Worm (Caenorhabditis elegans) whole organism, L1 larva: Measurements from ENCODE around the gene B0496.6.

Experiments
- C34B4.2 ChIP-seq: sonication (generic microtip); optimal IDR thresholded peaks from 2 replicates; lab custom pipeline; 2017; ENCODE audit warnings: mild to moderate bottlenecking, missing genetic modification characterization, missing compliant biosample characterization
- F16B12.6 ChIP-seq: fragments of 150-350 bp; optimal IDR thresholded peaks from 2 replicates; lab custom pipeline; 2014; ENCODE audit warnings: missing biosample characterization, missing genetic modification characterization
- Y116A8C.19 ChIP-seq: sonication (generic microtip); optimal IDR thresholded peaks from 2 replicates; lab custom pipeline; 2016; ENCODE audit warnings: missing compliant biosample characterization, missing genetic modification characterization, borderline replicate concordance
- alr-1 ChIP-seq: fragments of 200-800 bp; sonication (Bioruptor generic); optimal IDR thresholded peaks from 2 replicates; lab custom pipeline; 2018; ENCODE audit warnings: borderline replicate concordance, mild to moderate bottlenecking, missing genetic modification characterization, missing compliant biosample characterization
- ama-1 ChIP-seq: fragments of 150-350 bp; optimal IDR thresholded peaks from 2 replicates; lab custom pipeline; 2014
- blmp-1 ChIP-seq: fragments of 150-350 bp; optimal IDR thresholded peaks from 2 replicates; lab custom pipeline; 2014; ENCODE audit warnings: missing biosample characterization, missing genetic modification characterization
- dsc-1 ChIP-seq: sonication (generic microtip); optimal IDR thresholded peaks from 2 replicates; lab custom pipeline; 2016; ENCODE audit warnings: mild to moderate bottlenecking, missing genetic modification characterization, missing compliant biosample characterization
- efl-3 ChIP-seq: fragments of 200-800 bp; sonication (Bioruptor generic); optimal IDR thresholded peaks from 2 replicates; lab custom pipeline; 2018; ENCODE audit warnings: mild to moderate bottlenecking, missing genetic modification characterization, missing compliant biosample characterization
- elt-2 ChIP-seq: sonication (generic microtip); optimal IDR thresholded peaks from 2 replicates; lab custom pipeline; 2016; ENCODE audit warnings: missing genetic modification characterization, mild to moderate bottlenecking, inconsistent platforms, missing compliant biosample characterization, missing genetic modification reagents
- elt-3 ChIP-seq, 6 experiments: fragments of 150-350 bp in 1 of 6; sonication (generic microtip); optimal IDR thresholded peaks; 2 replicates each; lab custom pipeline; 2017 to 2018; ENCODE audit warnings: missing biosample characterization in 6 of 6, missing genetic modification characterization in 6 of 6, inconsistent platforms in 1 of 6
- ets-5 ChIP-seq: fragments of 200-800 bp; sonication (Bioruptor generic); IDR thresholded peaks from 2 replicates; pipeline ENCODE4 v1.3.6; 2022; ENCODE audit warnings: missing genetic modification characterization, missing compliant biosample characterization
- fkh-4 ChIP-seq: sonication (generic microtip); optimal IDR thresholded peaks from 2 replicates; lab custom pipeline; 2016; ENCODE audit warnings: missing compliant biosample characterization, missing genetic modification characterization, borderline replicate concordance
- fkh-8 ChIP-seq: sonication (generic microtip); optimal IDR thresholded peaks from 2 replicates; lab custom pipeline; 2016; ENCODE audit warnings: mild to moderate bottlenecking, missing genetic modification characterization, missing compliant biosample characterization
- irx-1 ChIP-seq: sonication (generic microtip); optimal IDR thresholded peaks from 2 replicates; lab custom pipeline; 2016; ENCODE audit warnings: missing genetic modification characterization, missing compliant biosample characterization
- isw-1 ChIP-seq: fragments of 200-800 bp; sonication (Bioruptor generic); IDR thresholded peaks from 2 replicates; pipeline ENCODE4 v1.3.6; 2022; ENCODE audit warnings: missing genetic modification characterization, missing compliant biosample characterization
- lin-13 ChIP-seq: fragments of 150-350 bp; optimal IDR thresholded peaks from 2 replicates; lab custom pipeline; 2014; ENCODE audit warnings: missing biosample characterization, missing genetic modification reagents, missing genetic modification characterization
- lin-14 ChIP-seq: fragments of 200-800 bp; sonication (Bioruptor generic); optimal IDR thresholded peaks from 2 replicates; lab custom pipeline; 2018; ENCODE audit warnings: mild to moderate bottlenecking, missing genetic modification characterization, moderate library complexity, missing compliant biosample characterization
- lin-15B ChIP-seq: fragments of 150-350 bp; sonication (generic microtip); optimal IDR thresholded peaks from 3 replicates; lab custom pipeline; 2014; ENCODE audit warnings: missing biosample characterization, missing genetic modification characterization
- lin-35 ChIP-seq, 2 experiments: fragments of 150-350 bp; optimal IDR thresholded peaks; 2 replicates each; lab custom pipeline; 2014; ENCODE audit warnings: missing biosample characterization in 2 of 2, missing genetic modification characterization in 2 of 2, missing genetic modification reagents in 2 of 2
- lin-39 ChIP-seq: fragments of 150-350 bp; optimal IDR thresholded peaks from 2 replicates; lab custom pipeline; 2014; ENCODE audit warnings: missing biosample characterization, missing genetic modification reagents, missing genetic modification characterization
- lir-3 ChIP-seq: sonication (generic microtip); optimal IDR thresholded peaks from 2 replicates; lab custom pipeline; 2016; ENCODE audit warnings: mild to moderate bottlenecking, missing genetic modification characterization, moderate library complexity, missing compliant biosample characterization; ENCODE audit not compliant: poor library complexity
- lsy-2 ChIP-seq, 2 experiments: fragments of 150-350 bp; optimal IDR thresholded peaks; 2 replicates each; lab custom pipeline; 2014; ENCODE audit warnings: missing biosample characterization in 2 of 2, missing genetic modification characterization in 2 of 2
- mep-1 ChIP-seq: fragments of 150-350 bp; optimal IDR thresholded peaks from 2 replicates; lab custom pipeline; 2014; ENCODE audit warnings: missing biosample characterization, missing genetic modification characterization
- nhr-11 ChIP-seq: fragments of 150-350 bp; optimal IDR thresholded peaks from 2 replicates; lab custom pipeline; 2014; ENCODE audit warnings: missing biosample characterization, missing genetic modification characterization
- nhr-19 ChIP-seq: fragments of 200-800 bp; sonication (Bioruptor generic); conservative IDR thresholded peaks from 2 replicates; pipeline ENCODE4 v1.3.6; 2022; ENCODE audit warnings: missing genetic modification characterization, missing compliant biosample characterization
- nhr-71 ChIP-seq: sonication (generic microtip); optimal IDR thresholded peaks from 2 replicates; lab custom pipeline; 2016; ENCODE audit warnings: mild to moderate bottlenecking, missing genetic modification characterization, moderate library complexity, missing compliant biosample characterization
- pqm-1 ChIP-seq: sonication (generic microtip); optimal IDR thresholded peaks from 3 replicates; lab custom pipeline; 2017; ENCODE audit warnings: missing biosample characterization, missing genetic modification characterization
- rnt-1 ChIP-seq: sonication (generic microtip); optimal IDR thresholded peaks from 2 replicates; lab custom pipeline; 2016; ENCODE audit warnings: mild to moderate bottlenecking, missing genetic modification characterization, moderate library complexity, missing compliant biosample characterization
- snu-23 ChIP-seq: sonication (generic microtip); optimal IDR thresholded peaks from 2 replicates; lab custom pipeline; 2016; ENCODE audit warnings: missing genetic modification characterization, missing compliant biosample characterization
- sox-4 ChIP-seq: sonication (generic microtip); optimal IDR thresholded peaks from 2 replicates; lab custom pipeline; 2016; ENCODE audit warnings: missing genetic modification characterization, missing compliant biosample characterization
- swsn-7 ChIP-seq: sonication (generic microtip); optimal IDR thresholded peaks from 2 replicates; lab custom pipeline; 2016; ENCODE audit warnings: missing genetic modification characterization, missing compliant biosample characterization
- tbx-2 ChIP-seq: sonication (generic microtip); optimal IDR thresholded peaks from 2 replicates; lab custom pipeline; 2016; ENCODE audit warnings: missing genetic modification characterization, missing compliant biosample characterization
- tlp-1 ChIP-seq: fragments of 150-350 bp; optimal IDR thresholded peaks from 2 replicates; lab custom pipeline; 2014; ENCODE audit warnings: missing biosample characterization, missing genetic modification characterization
- unc-130 ChIP-seq: fragments of 150-350 bp; optimal IDR thresholded peaks from 2 replicates; lab custom pipeline; 2017; ENCODE audit warnings: missing biosample characterization, missing genetic modification characterization, inconsistent platforms
- unc-30 ChIP-seq: sonication (generic microtip); optimal IDR thresholded peaks from 2 replicates; lab custom pipeline; 2017; ENCODE audit warnings: missing biosample characterization, missing genetic modification characterization
- unc-98 ChIP-seq: fragments of 200-800 bp; sonication (Bioruptor generic); IDR thresholded peaks from 2 replicates; pipeline ENCODE4 v1.3.6; 2022; ENCODE audit warnings: missing genetic modification characterization, missing compliant biosample characterization
- xbp-1 ChIP-seq: sonication (generic microtip); optimal IDR thresholded peaks from 2 replicates; lab custom pipeline; 2016; ENCODE audit warnings: missing genetic modification characterization, missing compliant biosample characterization
- zag-1 ChIP-seq: fragments of 150-350 bp; optimal IDR thresholded peaks from 2 replicates; lab custom pipeline; 2014; ENCODE audit warnings: missing biosample characterization, missing genetic modification characterization

Gene B0496.6

DNA sequence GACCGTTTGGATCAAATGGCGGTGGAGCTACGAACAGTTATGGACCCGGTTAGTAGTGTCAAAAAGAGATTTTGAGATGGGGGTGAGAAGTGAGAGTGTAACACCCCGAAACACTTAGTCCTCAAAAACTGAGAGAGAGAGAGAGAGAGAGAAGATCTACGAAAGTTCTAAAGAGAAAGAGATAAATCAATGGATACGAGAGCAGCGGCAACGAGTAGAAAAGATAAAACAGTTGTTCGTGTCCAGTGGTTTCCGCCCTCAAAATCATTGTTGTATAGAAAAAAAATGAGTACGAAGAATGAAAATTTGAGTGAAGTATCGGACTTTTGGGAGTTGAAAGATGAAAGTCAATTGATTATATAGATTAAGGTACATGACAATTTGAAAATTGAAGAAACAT is 10.1 kb downstream of the B0496.6 start:
- no peak for TF ChIP-seq unc-30 (tag; lab: Kevin White, UChicago)
- TF ChIP-seq ama-1 (lab: Kevin White, UChicago) = no peak
- peak; percentile 78 for TF ChIP-seq lin-14 (GFP tag; lab: Kevin White, UChicago)
- peak; percentile 44 for TF ChIP-seq lin-39 (tag; lab: Kevin White, UChicago)
- peak; percentile 82 for TF ChIP-seq rnt-1 (tag; lab: Kevin White, UChicago)
- TF ChIP-seq mep-1 (tag; lab: Kevin White, UChicago) = no peak
- peak; percentile 54 for TF ChIP-seq nhr-71 (tag; lab: Kevin White, UChicago)
- no peak for TF ChIP-seq xbp-1
- TF ChIP-seq fkh-8 (tag; lab: Kevin White, UChicago) = no peak
- TF ChIP-seq snu-23 (GFP tag; lab: Kevin White, UChicago) = no peak
- peak; percentile 37 for TF ChIP-seq unc-130
- no peak for TF ChIP-seq unc-98 (GFP tag; lab: Robert Waterston, UW)
- TF ChIP-seq ets-5 = no peak
- no peak for TF ChIP-seq lin-13 (GFP tag; lab: Kevin White, UChicago)
- peak in 1 of 2 experiments; percentile 39 for TF ChIP-seq lsy-2 (tag; optimal IDR thresholded peaks at IDR 0.05; lab: Kevin White, UChicago)
- TF ChIP-seq tbx-2 (tag; lab: Kevin White, UChicago) = no peak
- TF ChIP-seq pqm-1 = no peak
- peak; percentile 17; the same call in 1 of the 2 replicates for TF ChIP-seq nhr-19
- TF ChIP-seq irx-1 (tag; lab: Kevin White, UChicago) = no peak
- TF ChIP-seq alr-1 = no peak
- TF ChIP-seq, all 84 proteins: peak for 7

DNA sequence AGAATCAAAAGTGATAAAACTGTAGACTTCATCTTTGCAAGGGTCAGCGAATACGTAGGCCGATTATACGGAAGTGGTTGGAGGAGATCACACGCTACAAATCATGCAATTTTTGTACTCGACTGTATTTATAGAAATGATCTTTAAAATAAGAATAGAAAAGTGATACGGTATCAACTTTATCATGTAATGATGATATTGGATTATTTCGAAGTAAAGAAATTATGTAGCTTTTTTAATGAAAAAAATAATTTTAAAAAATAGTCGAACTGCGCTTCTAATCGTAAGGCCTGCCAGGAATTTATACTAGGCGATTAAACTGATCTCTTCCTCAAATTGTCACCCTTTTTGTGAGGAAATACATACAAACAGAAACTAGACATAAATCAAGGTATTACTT is 14.9 kb downstream of the B0496.6 start, which contains the start of gene B0496.11:
Gene B0496.11 (minus strand): TSS at position 101 of the 400 bp plus-strand sequence.
- TF ChIP-seq lin-14 (GFP tag; lab: Kevin White, UChicago) (no peak), sox-4 (tag; lab: Kevin White, UChicago) (no peak), Y116A8C.19 (no peak), efl-3 (GFP tag; lab: Kevin White, UChicago) (no peak), lin-13 (GFP tag; lab: Kevin White, UChicago) (no peak), dsc-1 (no peak), nhr-11 (tag; lab: Kevin White, UChicago) (no peak), tlp-1 (tag; lab: Kevin White, UChicago) (no peak), xbp-1 (no peak)

DNA sequence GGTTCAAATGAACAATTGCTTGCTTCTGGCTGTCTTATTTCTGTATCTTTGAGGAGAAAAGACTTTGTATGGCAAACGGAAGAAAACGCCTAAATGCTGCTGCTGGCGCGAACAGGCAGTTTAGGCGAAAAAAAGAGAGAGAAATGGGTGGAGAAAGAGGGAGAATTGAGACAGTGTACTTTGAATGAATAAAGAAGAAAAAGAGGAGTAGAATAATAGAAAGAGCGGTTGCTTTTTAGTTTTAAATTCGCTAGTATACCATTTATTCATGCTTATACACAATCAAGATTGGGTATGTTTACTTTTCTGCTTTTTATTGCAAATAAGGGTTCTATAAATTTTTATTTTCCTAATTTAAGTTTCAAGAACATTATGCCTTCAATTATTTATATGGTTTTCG is 20.5 kb downstream of the B0496.6 start:
- TF ChIP-seq fkh-4 (tag; lab: Kevin White, UChicago) (no peak), isw-1 (GFP tag; lab: Robert Waterston, UW) (no peak), blmp-1 (tag; lab: Kevin White, UChicago) (peak; percentile 8), swsn-7 (no peak), elt-2 (tag; lab: Kevin White, UChicago) (no peak), zag-1 (tag; lab: Kevin White, UChicago) (no peak)

DNA sequence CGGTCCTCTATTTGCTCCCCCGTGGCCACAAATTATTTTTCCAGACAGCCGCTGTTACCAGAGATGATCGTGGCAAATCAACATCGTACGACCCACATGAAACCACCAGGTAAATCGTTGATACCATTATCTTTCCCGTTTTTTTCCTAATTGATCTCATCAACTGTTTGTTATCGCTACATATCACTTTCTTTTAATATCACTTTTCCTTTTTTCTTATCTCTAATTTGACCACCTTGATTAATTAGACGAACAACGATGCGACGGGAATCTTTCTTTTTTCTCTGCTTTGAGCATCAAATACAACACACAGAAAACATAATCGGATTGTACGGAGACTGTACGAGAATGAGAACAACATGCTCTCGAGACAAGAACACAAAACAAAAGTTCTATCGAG is 21.3 kb downstream of the B0496.6 start:
- TF ChIP-seq blmp-1 (tag; lab: Kevin White, UChicago) = peak; percentile 97
- no peak for TF ChIP-seq F16B12.6 (tag; lab: Kevin White, UChicago)
- peak in 4 of 6 experiments; percentile 1 to 77 (median 42) for TF ChIP-seq elt-3 (tag; optimal IDR thresholded peaks at IDR 0.05; lab: Kevin White, UChicago)

DNA sequence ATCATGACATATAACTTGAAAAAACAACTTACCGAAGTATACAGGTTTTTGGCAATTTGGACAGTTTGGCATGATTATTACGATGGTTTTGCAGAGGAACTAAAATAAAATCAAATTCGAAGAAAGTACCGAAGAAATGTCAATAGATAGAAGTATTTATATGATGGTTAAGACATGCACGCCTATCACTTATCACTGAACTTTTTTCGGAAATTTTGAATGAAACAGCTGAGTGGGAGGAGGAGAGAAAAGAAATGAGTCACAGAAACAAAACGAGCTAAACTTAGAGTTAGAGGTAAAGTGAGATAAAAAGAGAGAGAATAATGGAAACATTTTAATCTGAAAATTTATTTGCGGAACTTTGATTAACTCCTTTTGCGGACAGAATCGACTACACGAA is 26.3 kb downstream of the B0496.6 start, which contains the start of gene valv-1:
Gene valv-1 (minus strand): TSS at position 101 of the 400 bp plus-strand sequence.
- TF ChIP-seq lir-3 (tag; lab: Kevin White, UChicago) (no peak), C34B4.2 (no peak), elt-2 (tag; lab: Kevin White, UChicago) (no peak), lin-35 (GFP tag; optimal IDR thresholded peaks at IDR 0.05; lab: Kevin White, UChicago) (no peak), lin-15B (tag; lab: Kevin White, UChicago) (no peak), unc-98 (GFP tag; lab: Robert Waterston, UW) (no peak), unc-130 (no peak), unc-30 (tag; lab: Kevin White, UChicago) (no peak)
